Worm (Caenorhabditis elegans) whole organism, late embryonic: ENCODE results near the gene scl-19.

Experiments used
- ama-1 ChIP-seq: fragments of 150-350 bp; optimal IDR thresholded peaks from 2 replicates; lab custom pipeline; 2014
- ceh-48 ChIP-seq: sonication (generic microtip); optimal IDR thresholded peaks from 2 replicates; lab custom pipeline; 2016; ENCODE audit warnings: missing genetic modification characterization, inconsistent platforms, missing compliant biosample characterization
- ets-4 ChIP-seq: sonication (generic microtip); optimal IDR thresholded peaks from 2 replicates; lab custom pipeline; 2016; ENCODE audit warnings: missing genetic modification characterization, missing compliant biosample characterization
- hlh-13 ChIP-seq: fragments of 200-800 bp; sonication (Bioruptor generic); optimal IDR thresholded peaks from 2 replicates; lab custom pipeline; 2018; ENCODE audit warnings: mild to moderate bottlenecking, missing genetic modification characterization, missing compliant biosample characterization
- hlh-15 ChIP-seq: sonication (generic microtip); optimal IDR thresholded peaks from 2 replicates; lab custom pipeline; 2016; ENCODE audit warnings: missing genetic modification characterization, missing compliant biosample characterization
- lin-11 ChIP-seq: fragments of 200-800 bp; sonication (Bioruptor generic); optimal IDR thresholded peaks from 2 replicates; lab custom pipeline; 2018; ENCODE audit warnings: mild to moderate bottlenecking, missing genetic modification characterization, missing compliant biosample characterization
- pqm-1 ChIP-seq: sonication (generic microtip); optimal IDR thresholded peaks from 2 replicates; lab custom pipeline; 2016; ENCODE audit warnings: missing genetic modification characterization, missing compliant biosample characterization
- ref-2 ChIP-seq: sonication (generic microtip); optimal IDR thresholded peaks from 2 replicates; lab custom pipeline; 2016; ENCODE audit warnings: missing genetic modification characterization, missing compliant biosample characterization
- rnt-1 ChIP-seq: sonication (generic microtip); optimal IDR thresholded peaks from 2 replicates; lab custom pipeline; 2016; ENCODE audit warnings: missing genetic modification characterization, missing compliant biosample characterization
- tbx-2 ChIP-seq: sonication (generic microtip); optimal IDR thresholded peaks from 2 replicates; lab custom pipeline; 2016; ENCODE audit warnings: missing genetic modification characterization, missing compliant biosample characterization
- unc-86 ChIP-seq: sonication (generic microtip); optimal IDR thresholded peaks from 2 replicates; lab custom pipeline; 2016; ENCODE audit warnings: missing genetic modification characterization, missing compliant biosample characterization

DNA sequence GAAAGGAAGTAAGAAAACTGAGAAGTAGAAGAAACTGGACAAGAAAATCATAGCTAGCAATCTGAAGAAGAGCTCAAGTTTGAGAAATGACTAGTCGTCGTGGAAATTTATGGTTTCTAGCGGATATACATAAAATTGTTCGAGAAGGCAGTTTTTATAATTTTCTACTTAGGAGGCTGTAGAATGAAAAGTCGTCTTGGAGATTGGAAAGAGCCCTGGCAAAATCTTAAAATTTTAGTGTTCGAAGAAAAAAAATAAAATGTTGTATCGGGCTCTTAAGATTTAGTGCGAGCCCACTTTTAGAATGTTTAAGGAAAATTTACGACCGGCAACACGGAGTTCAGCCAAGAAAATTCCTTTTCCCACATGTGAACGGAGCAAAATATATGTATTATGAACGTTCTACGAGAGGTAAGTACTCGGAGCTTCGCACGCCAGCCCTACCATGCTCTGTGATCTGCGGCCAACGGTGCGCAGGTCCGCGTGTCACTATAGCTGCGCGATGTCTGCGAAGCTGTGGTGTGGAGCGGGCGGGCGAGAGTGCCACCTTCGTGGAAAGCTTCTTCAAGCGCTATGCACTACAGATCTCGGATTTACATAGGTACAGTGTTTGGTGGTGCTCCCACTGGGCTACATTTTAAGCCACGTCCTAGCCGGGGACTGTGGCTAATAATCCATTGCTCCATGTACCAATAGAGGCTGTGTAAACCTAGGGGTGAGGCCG, 15.3 kb downstream of the scl-19 start, which contains the start of gene clec-251:
- TF ChIP-seq lin-11 (tag; lab: Kevin White, UChicago) (no peak), rnt-1 (no peak), ref-2 (no peak), pqm-1 (tag; lab: Kevin White, UChicago) (no peak), hlh-15 (tag; lab: Kevin White, UChicago) (no peak), ets-4 (tag; lab: Kevin White, UChicago) (no peak), tbx-2 (tag; lab: Kevin White, UChicago) (no peak), unc-86 (tag; lab: Kevin White, UChicago) (no peak), ama-1 (lab: Kevin White, UChicago) (no peak), ceh-48 (tag; lab: Kevin White, UChicago) (no peak), hlh-13 (GFP tag; lab: Kevin White, UChicago) (no peak)
